Worm (Caenorhabditis elegans) whole organism, late embryonic: ENCODE results near the gene hap-1.

Source experiments
- ama-1 ChIP-seq: fragments of 150-350 bp; optimal IDR thresholded peaks from 2 replicates; lab custom pipeline; 2014
- ceh-31 ChIP-seq: sonication (generic microtip); optimal IDR thresholded peaks from 2 replicates; lab custom pipeline; 2016; ENCODE audit warnings: missing genetic modification characterization, missing compliant biosample characterization
- ceh-9 ChIP-seq: sonication (generic microtip); optimal IDR thresholded peaks from 2 replicates; lab custom pipeline; 2016; ENCODE audit warnings: mild to moderate bottlenecking, missing genetic modification characterization, inconsistent platforms, missing compliant biosample characterization
- elt-2 ChIP-seq: sonication (generic microtip); optimal IDR thresholded peaks from 2 replicates; lab custom pipeline; 2016; ENCODE audit warnings: missing genetic modification reagents, missing genetic modification characterization, missing compliant biosample characterization
- fkh-10 ChIP-seq: fragments of 150-350 bp; optimal IDR thresholded peaks from 2 replicates; lab custom pipeline; 2014; ENCODE audit warnings: missing biosample characterization, missing genetic modification reagents, missing genetic modification characterization
- pha-4 ChIP-seq: fragments of 150-350 bp; optimal IDR thresholded peaks from 2 replicates; lab custom pipeline; 2018; ENCODE audit warnings: missing biosample characterization, missing genetic modification reagents, missing genetic modification characterization
- syd-9 ChIP-seq: sonication (generic microtip); optimal IDR thresholded peaks from 2 replicates; lab custom pipeline; 2016; ENCODE audit warnings: mild to moderate bottlenecking, missing genetic modification characterization, moderate library complexity, missing compliant biosample characterization
- tbx-7 ChIP-seq: sonication (generic microtip); optimal IDR thresholded peaks from 2 replicates; lab custom pipeline; 2016; ENCODE audit warnings: missing genotype, missing genetic modification characterization, missing compliant biosample characterization

ce11 chrIII:5260394-5260793 lies 3.3 kb upstream of the hap-1 start, which contains the start of gene gop-3:
- TF ChIP-seq pha-4 (tag; lab: Kevin White, UChicago) (no peak), ama-1 (lab: Kevin White, UChicago) (no peak), fkh-10 (GFP tag; lab: Kevin White, UChicago) (no peak), elt-2 (tag; lab: Kevin White, UChicago) (no peak), syd-9 (no peak), tbx-7 (no peak), ceh-31 (tag; lab: Kevin White, UChicago) (no peak), ceh-9 (no peak)
